Worm (Caenorhabditis elegans) whole organism, mixed stage, embryonic: Measurements from ENCODE around the gene gpx-2.

Source experiments
- ces-1 ChIP-seq: fragments of 150-350 bp; optimal IDR thresholded peaks from 2 replicates; lab custom pipeline; 2014; ENCODE audit warnings: missing biosample characterization, missing genetic modification reagents, missing genetic modification characterization
- nhr-12 ChIP-seq: fragments of 150-350 bp; optimal IDR thresholded peaks from 2 replicates; lab custom pipeline; 2014; ENCODE audit warnings: missing biosample characterization, missing genetic modification characterization
- nhr-2 ChIP-seq: fragments of 150-350 bp; optimal IDR thresholded peaks from 2 replicates; lab custom pipeline; 2014; ENCODE audit warnings: missing biosample characterization, missing genetic modification characterization
- pha-4 ChIP-seq: fragments of 150-350 bp; optimal IDR thresholded peaks from 2 replicates; lab custom pipeline; 2018; ENCODE audit warnings: missing biosample characterization, missing genetic modification reagents, missing genetic modification characterization
- snpc-4 ChIP-seq: fragments of 150-350 bp; optimal IDR thresholded peaks from 2 replicates; lab custom pipeline; 2014; ENCODE audit warnings: missing biosample characterization, missing genetic modification characterization
- sptf-1 ChIP-seq: sonication (generic microtip); optimal IDR thresholded peaks from 2 replicates; lab custom pipeline; 2017; ENCODE audit warnings: mild to moderate bottlenecking, missing genetic modification characterization, moderate library complexity, missing compliant biosample characterization
- tbx-8 ChIP-seq: fragments of 200-800 bp; sonication (Bioruptor generic); optimal IDR thresholded peaks from 2 replicates; lab custom pipeline; 2018; ENCODE audit warnings: mild to moderate bottlenecking, missing genetic modification characterization, moderate library complexity, missing compliant biosample characterization
- unc-62 ChIP-seq: fragments of 150-350 bp; optimal IDR thresholded peaks from 2 replicates; lab custom pipeline; 2014; ENCODE audit warnings: missing biosample characterization, missing genetic modification reagents, missing genetic modification characterization
- ztf-11 ChIP-seq: fragments of 150-350 bp; optimal IDR thresholded peaks from 2 replicates; lab custom pipeline; 2014; ENCODE audit warnings: missing biosample characterization, missing genetic modification characterization

DNA sequence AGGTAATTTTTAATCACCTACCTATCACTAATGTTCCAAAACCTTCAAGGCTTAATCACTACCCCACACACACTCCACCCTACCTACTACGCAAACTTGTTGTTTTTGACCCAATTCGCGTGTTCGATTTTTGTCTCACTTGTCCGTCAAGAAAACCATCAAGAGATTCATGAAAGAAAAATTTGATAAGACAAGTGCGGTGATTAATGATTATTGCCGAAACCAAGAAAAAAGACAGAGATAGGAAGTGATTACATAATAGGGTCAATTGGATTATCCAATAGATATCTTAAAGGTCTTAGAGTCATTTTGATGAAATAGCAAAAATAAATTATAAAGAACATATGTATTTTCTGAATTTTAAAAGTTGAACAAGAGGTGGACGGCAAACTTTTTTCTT is 22.3 kb upstream of the gpx-2 start:
- TF ChIP-seq unc-62 (GFP tag; lab: Kevin White, UChicago) (no peak), snpc-4 (tag; lab: Kevin White, UChicago) (no peak), nhr-2 (no peak), pha-4 (tag; lab: Kevin White, UChicago) (no peak), tbx-8 (GFP tag; lab: Kevin White, UChicago) (no peak), ces-1 (GFP tag; lab: Kevin White, UChicago) (no peak), ztf-11 (tag; lab: Kevin White, UChicago) (no peak), sptf-1 (tag; lab: Kevin White, UChicago) (no peak), nhr-12 (tag; lab: Kevin White, UChicago) (no peak)
